Worm (Caenorhabditis elegans) whole organism, young adult: Measurements from ENCODE around the gene ugt-21.
A peak's percentile ranks its signal among the peaks of the same experiment; 100 is the strongest.

Source experiments
- B0019.2 ChIP-seq: fragments of 200-800 bp; sonication (Bioruptor generic); conservative IDR thresholded peaks from 2 replicates; pipeline ENCODE4 v1.3.6; 2022; ENCODE audit warnings: missing genetic modification reagents, missing genetic modification characterization, missing compliant biosample characterization
- C06A6.2 ChIP-seq: fragments of 200-800 bp; sonication (Bioruptor generic); conservative IDR thresholded peaks from 2 replicates; pipeline ENCODE4 v1.3.6; 2022; ENCODE audit warnings: missing genetic modification characterization, missing compliant biosample characterization
- C17E4.6 ChIP-seq: fragments of 200-800 bp; sonication (Bioruptor generic); IDR thresholded peaks from 2 replicates; pipeline ENCODE4 v1.3.6; 2022; ENCODE audit warnings: missing genetic modification reagents, missing genetic modification characterization, missing compliant biosample characterization
- D2030.7 ChIP-seq: fragments of 200-800 bp; sonication (Bioruptor generic); IDR thresholded peaks from 2 replicates; pipeline ENCODE4 v1.3.6; 2022; ENCODE audit warnings: missing genetic modification reagents, missing genetic modification characterization, missing compliant biosample characterization
- F10E7.11 ChIP-seq: sonication (generic microtip); optimal IDR thresholded peaks from 2 replicates; lab custom pipeline; 2017; ENCODE audit warnings: mild to moderate bottlenecking, missing genetic modification characterization, moderate library complexity, missing compliant biosample characterization
- F39B2.1 ChIP-seq: fragments of 200-800 bp; sonication (Bioruptor generic); IDR thresholded peaks from 2 replicates; pipeline ENCODE4 v1.3.6; 2022; ENCODE audit warnings: missing genetic modification reagents, missing genetic modification characterization, missing compliant biosample characterization
- T26A5.8 ChIP-seq: sonication (generic microtip); optimal IDR thresholded peaks from 2 replicates; lab custom pipeline; 2016; ENCODE audit warnings: missing genetic modification characterization, missing compliant biosample characterization
- Y53G8AR.9 ChIP-seq: fragments of 200-800 bp; sonication (Bioruptor generic); conservative IDR thresholded peaks from 2 replicates; pipeline ENCODE4 v1.3.6; 2022; ENCODE audit warnings: missing genetic modification reagents, missing genetic modification characterization, missing compliant biosample characterization
- Y56A3A.18 ChIP-seq: fragments of 200-800 bp; sonication (Bioruptor generic); IDR thresholded peaks from 2 replicates; pipeline ENCODE4 v1.3.6; 2022; ENCODE audit warnings: missing genetic modification reagents, missing genetic modification characterization, missing compliant biosample characterization
- Y79H2A.3 ChIP-seq: fragments of 200-800 bp; sonication (Bioruptor generic); conservative IDR thresholded peaks from 2 replicates; pipeline ENCODE4 v1.3.6; 2022; ENCODE audit warnings: missing genetic modification reagents, missing genetic modification characterization, missing compliant biosample characterization
- aptf-3 ChIP-seq: fragments of 200-800 bp; sonication (Bioruptor generic); IDR thresholded peaks from 2 replicates; pipeline ENCODE4 v1.3.6; 2022; ENCODE audit warnings: missing genetic modification characterization, missing compliant biosample characterization
- athp-1 ChIP-seq: sonication (generic microtip); optimal IDR thresholded peaks from 2 replicates; lab custom pipeline; 2017; ENCODE audit warnings: mild to moderate bottlenecking, missing genetic modification characterization, missing compliant biosample characterization
- attf-6 ChIP-seq: fragments of 200-800 bp; sonication (Bioruptor generic); IDR thresholded peaks from 2 replicates; pipeline ENCODE4 v1.3.6; 2022; ENCODE audit warnings: missing genetic modification reagents, missing genetic modification characterization, missing compliant biosample characterization
- bed-1 ChIP-seq: fragments of 200-800 bp; sonication (Bioruptor generic); IDR thresholded peaks from 2 replicates; pipeline ENCODE4 v1.3.6; 2022; ENCODE audit warnings: missing genetic modification reagents, missing genetic modification characterization, missing compliant biosample characterization
- bed-2 ChIP-seq: fragments of 200-800 bp; sonication (Bioruptor generic); IDR thresholded peaks from 2 replicates; pipeline ENCODE4 v1.3.6; 2022; ENCODE audit warnings: missing genetic modification reagents, missing genetic modification characterization, missing compliant biosample characterization
- cebp-1 ChIP-seq, 2 experiments: fragments of 200-800 bp in 1 of 2; sonication (Bioruptor generic) in 1 of 2; sonication (generic microtip) in 1 of 2; IDR thresholded peaks in 1 of 2; optimal IDR thresholded peaks in 1 of 2; 2 replicates each; pipeline versions ENCODE4 v1.3.6 to Lab custom; 2017 to 2022; ENCODE audit warnings: missing compliant biosample characterization in 2 of 2, missing genetic modification characterization in 2 of 2, mild to moderate bottlenecking in 1 of 2, missing genetic modification reagents in 1 of 2, moderate library complexity in 1 of 2
- chd-7 ChIP-seq: sonication (generic microtip); optimal IDR thresholded peaks from 2 replicates; lab custom pipeline; 2016; ENCODE audit warnings: mild to moderate bottlenecking, missing genetic modification characterization, moderate library complexity, missing compliant biosample characterization
- die-1 ChIP-seq: sonication (generic microtip); optimal IDR thresholded peaks from 2 replicates; lab custom pipeline; 2016; ENCODE audit warnings: missing genotype, mild to moderate bottlenecking, missing genetic modification characterization, missing compliant biosample characterization
- dox-1 ChIP-seq: fragments of 200-800 bp; sonication (Bioruptor generic); IDR thresholded peaks from 2 replicates; pipeline ENCODE4 v1.3.6; 2022; ENCODE audit warnings: missing genetic modification reagents, missing genetic modification characterization, missing compliant biosample characterization
- dpff-1 ChIP-seq: sonication (generic microtip); optimal IDR thresholded peaks from 2 replicates; lab custom pipeline; 2017; ENCODE audit warnings: mild to moderate bottlenecking, missing genetic modification characterization, missing compliant biosample characterization
- egrh-3 ChIP-seq: fragments of 200-800 bp; sonication (Bioruptor generic); IDR thresholded peaks from 2 replicates; pipeline ENCODE4 v1.3.6; 2022; ENCODE audit warnings: missing genetic modification reagents, missing genetic modification characterization, missing compliant biosample characterization
- ekl-4 ChIP-seq: fragments of 200-800 bp; sonication (Bioruptor generic); IDR thresholded peaks from 2 replicates; pipeline ENCODE4 v1.3.6; 2022; ENCODE audit warnings: missing genetic modification reagents, missing genetic modification characterization, missing compliant biosample characterization
- hlh-12 ChIP-seq: sonication (generic microtip); optimal IDR thresholded peaks from 2 replicates; lab custom pipeline; 2016; ENCODE audit warnings: missing genetic modification characterization, missing compliant biosample characterization
- hlh-26 ChIP-seq: fragments of 200-800 bp; sonication (Bioruptor generic); conservative IDR thresholded peaks from 2 replicates; pipeline ENCODE4 v1.3.6; 2022; ENCODE audit warnings: missing genetic modification reagents, missing genetic modification characterization, missing compliant biosample characterization
- let-526 ChIP-seq: fragments of 200-800 bp; sonication (Bioruptor generic); IDR thresholded peaks from 2 replicates; pipeline ENCODE4 v1.3.6; 2022; ENCODE audit warnings: missing genetic modification reagents, missing genetic modification characterization, missing compliant biosample characterization
- lin-26 ChIP-seq: fragments of 200-800 bp; sonication (Bioruptor generic); IDR thresholded peaks from 2 replicates; pipeline ENCODE4 v1.3.6; 2022; ENCODE audit warnings: missing genetic modification reagents, missing genetic modification characterization, missing compliant biosample characterization
- lin-54 ChIP-seq: fragments of 200-800 bp; sonication (Bioruptor generic); optimal IDR thresholded peaks from 2 replicates; lab custom pipeline; 2018; ENCODE audit warnings: mild to moderate bottlenecking, missing genetic modification characterization, missing compliant biosample characterization
- lir-1 ChIP-seq: fragments of 200-800 bp; sonication (Bioruptor generic); conservative IDR thresholded peaks from 2 replicates; pipeline ENCODE4 v1.3.6; 2022; ENCODE audit warnings: missing genetic modification reagents, missing genetic modification characterization, missing compliant biosample characterization
- madf-3 ChIP-seq: fragments of 200-800 bp; sonication (Bioruptor generic); IDR thresholded peaks from 2 replicates; pipeline ENCODE4 v1.3.6; 2022; ENCODE audit warnings: missing genetic modification reagents, missing genetic modification characterization, missing compliant biosample characterization
- madf-6 ChIP-seq: fragments of 200-800 bp; sonication (Bioruptor generic); IDR thresholded peaks from 2 replicates; pipeline ENCODE4 v1.3.6; 2022; ENCODE audit warnings: missing genetic modification reagents, missing genetic modification characterization, missing compliant biosample characterization
- mes-4 ChIP-seq: sonication (generic microtip); optimal IDR thresholded peaks from 2 replicates; lab custom pipeline; 2016; ENCODE audit warnings: missing genotype, missing genetic modification characterization, missing compliant biosample characterization
- mxl-1 ChIP-seq: sonication (generic microtip); optimal IDR thresholded peaks from 2 replicates; lab custom pipeline; 2016; ENCODE audit warnings: missing genetic modification characterization, missing compliant biosample characterization
- nhr-80 ChIP-seq: sonication (generic microtip); optimal IDR thresholded peaks from 2 replicates; lab custom pipeline; 2016; ENCODE audit warnings: missing genetic modification characterization, missing compliant biosample characterization
- rcor-1 ChIP-seq: fragments of 200-800 bp; sonication (Bioruptor generic); IDR thresholded peaks from 2 replicates; pipeline ENCODE4 v1.3.6; 2022; ENCODE audit warnings: missing genetic modification reagents, missing genetic modification characterization, missing compliant biosample characterization
- sea-2 ChIP-seq: fragments of 200-800 bp; sonication (Bioruptor generic); IDR thresholded peaks from 2 replicates; pipeline ENCODE4 v1.3.6; 2022; ENCODE audit warnings: missing genetic modification characterization, missing compliant biosample characterization
- snpc-3.4 ChIP-seq: sonication (generic microtip); optimal IDR thresholded peaks from 2 replicates; lab custom pipeline; 2017; ENCODE audit warnings: missing genetic modification characterization, mild to moderate bottlenecking, missing compliant biosample characterization, antibody characterized with exemption, moderate library complexity, missing genotype, missing genetic modification reagents
- snpc-4 ChIP-seq, 5 experiments: fragments of 150-350 bp in 1 of 5; sonication (generic microtip) in 4 of 5; optimal IDR thresholded peaks; 2 replicates each; lab custom pipeline; 2014 to 2018; ENCODE audit warnings: missing genetic modification characterization in 5 of 5, missing biosample characterization in 3 of 5, antibody characterized with exemption in 2 of 5, mild to moderate bottlenecking in 2 of 5, missing compliant biosample characterization in 2 of 5, missing genotype in 2 of 5, moderate library complexity in 2 of 5, missing genetic modification reagents in 1 of 5
- unc-130 ChIP-seq: sonication (generic microtip); optimal IDR thresholded peaks from 2 replicates; lab custom pipeline; 2016; ENCODE audit warnings: missing genetic modification reagents, missing genetic modification characterization, missing compliant biosample characterization
- zfh-2 ChIP-seq: fragments of 200-800 bp; sonication (Bioruptor generic); conservative IDR thresholded peaks from 2 replicates; pipeline ENCODE4 v1.3.6; 2022; ENCODE audit warnings: missing genetic modification reagents, missing genetic modification characterization, missing compliant biosample characterization
- zim-3 ChIP-seq: sonication (generic microtip); optimal IDR thresholded peaks from 2 replicates; lab custom pipeline; 2017; ENCODE audit warnings: mild to moderate bottlenecking, missing genetic modification characterization, moderate library complexity, missing compliant biosample characterization
- ztf-25 ChIP-seq: fragments of 200-800 bp; sonication (Bioruptor generic); IDR thresholded peaks from 2 replicates; pipeline ENCODE4 v1.3.6; 2022; ENCODE audit warnings: missing genetic modification reagents, missing genetic modification characterization, missing compliant biosample characterization
- ztf-26 ChIP-seq: sonication (generic microtip); optimal IDR thresholded peaks from 2 replicates; lab custom pipeline; 2017; ENCODE audit warnings: missing genetic modification characterization, missing compliant biosample characterization

ugt-21 gene

DNA sequence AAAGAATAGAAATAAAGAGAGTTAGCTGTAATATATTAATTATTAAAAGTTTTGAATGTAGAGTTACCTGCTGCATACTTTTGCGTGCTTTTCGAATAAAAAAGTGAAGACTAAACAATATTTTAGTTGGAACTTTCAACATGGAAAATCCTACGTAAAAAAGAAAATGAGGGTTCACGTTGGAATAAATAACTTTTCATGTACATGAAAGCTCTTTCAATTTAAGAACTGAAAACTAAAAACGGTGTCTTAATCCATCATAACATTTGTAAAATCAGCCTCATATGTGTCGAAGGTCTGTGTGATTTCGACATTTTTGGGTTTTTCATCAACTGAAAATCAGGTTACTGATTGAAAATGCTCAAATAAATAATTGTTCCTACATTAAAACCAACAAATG, 6.1 kb downstream of the ugt-21 start, which contains the start of gene ttr-9:
Gene ttr-9 (minus strand): TSS at position 101 of the 400 bp plus-strand sequence.
- TF ChIP-seq ztf-25 (GFP tag; lab: Robert Waterston, UW) (no peak), mes-4 (no peak), Y56A3A.18 (no peak), hlh-26 (GFP tag; lab: Robert Waterston, UW) (no peak), bed-1 (GFP tag; lab: Robert Waterston, UW) (no peak), bed-2 (GFP tag; lab: Robert Waterston, UW) (no peak), dpff-1 (tag; lab: Kevin White, UChicago) (no peak)

DNA sequence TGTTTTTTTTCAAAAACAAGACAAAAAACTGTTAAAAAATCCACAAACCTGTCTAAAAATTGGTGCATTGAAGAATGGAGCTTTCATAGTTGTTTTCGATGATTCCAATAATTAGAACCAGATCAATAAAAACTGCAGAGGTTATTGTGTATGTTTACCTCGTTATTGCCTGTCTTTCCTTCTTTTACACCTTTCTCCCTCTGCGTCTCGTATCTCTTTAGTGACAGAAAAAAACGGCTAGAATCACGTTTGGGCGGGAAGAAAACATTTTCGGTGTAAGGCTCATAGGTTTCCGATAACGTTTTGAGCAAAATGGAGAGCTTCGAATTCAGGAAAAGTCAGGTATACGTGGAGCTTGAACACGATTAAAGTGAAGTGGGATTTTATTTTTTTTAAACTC, 8.5 kb downstream of the ugt-21 start, which contains the start of gene ethe-1:
Gene ethe-1 (minus strand): TSS at position 150 of the 400 bp plus-strand sequence.
- TF ChIP-seq nhr-80 (tag; lab: Kevin White, UChicago) (peak; percentile 18), snpc-4 (GFP tag; optimal IDR thresholded peaks at IDR 0.05; lab: Kevin White, UChicago) (no peak), snpc-4 (tag; optimal IDR thresholded peaks at IDR 0.05; lab: Kevin White, UChicago) (peak; percentile 9 to 47 (median 38)), mxl-1 (no peak)
- TF ChIP-seq, all 124 proteins: peak for 2

DNA sequence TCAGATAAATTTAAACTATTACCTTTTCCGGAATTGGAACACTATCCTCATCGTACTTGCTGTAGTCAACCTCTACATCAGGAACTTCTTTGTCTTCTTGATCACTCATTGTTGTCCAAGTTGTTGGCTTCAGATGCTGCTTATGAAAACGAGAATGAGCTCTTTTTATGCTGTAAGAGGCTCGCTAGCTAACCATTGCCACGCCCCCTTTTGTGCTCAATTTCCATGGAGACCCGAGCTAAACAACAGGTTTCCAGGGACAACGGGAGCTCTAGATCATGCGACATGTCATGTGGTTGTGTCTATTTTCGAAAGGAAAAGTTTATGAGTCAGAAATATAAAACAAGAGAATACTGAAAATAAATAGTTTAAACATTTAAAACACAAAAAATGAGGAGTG, 10.3 kb downstream of the ugt-21 start, which contains the start of gene C33A12.4:
Gene C33A12.4 (minus strand): TSS at position 131 of the 400 bp plus-strand sequence.
- TF ChIP-seq D2030.7 (GFP tag; lab: Robert Waterston, UW) (no peak), rcor-1 (GFP tag; lab: Robert Waterston, UW) (peak; percentile 7; the same call in 1 of the 2 replicates), die-1 (tag; lab: Kevin White, UChicago) (no peak), lin-26 (GFP tag; lab: Robert Waterston, UW) (no peak), ztf-26 (tag; lab: Kevin White, UChicago) (no peak), C17E4.6 (no peak), madf-6 (GFP tag; lab: Robert Waterston, UW) (peak; percentile 7; the same call in 1 of the 2 replicates), Y56A3A.18 (no peak), ekl-4 (GFP tag; lab: Robert Waterston, UW) (no peak), C06A6.2 (GFP tag; lab: Robert Waterston, UW) (no peak), cebp-1 (GFP tag; IDR thresholded peaks at IDR 0.05; lab: Robert Waterston, UW) (no peak), cebp-1 (tag; optimal IDR thresholded peaks at IDR 0.05; lab: Kevin White, UChicago) (peak; percentile 8)
- TF ChIP-seq, all 124 proteins: peak for 3

DNA sequence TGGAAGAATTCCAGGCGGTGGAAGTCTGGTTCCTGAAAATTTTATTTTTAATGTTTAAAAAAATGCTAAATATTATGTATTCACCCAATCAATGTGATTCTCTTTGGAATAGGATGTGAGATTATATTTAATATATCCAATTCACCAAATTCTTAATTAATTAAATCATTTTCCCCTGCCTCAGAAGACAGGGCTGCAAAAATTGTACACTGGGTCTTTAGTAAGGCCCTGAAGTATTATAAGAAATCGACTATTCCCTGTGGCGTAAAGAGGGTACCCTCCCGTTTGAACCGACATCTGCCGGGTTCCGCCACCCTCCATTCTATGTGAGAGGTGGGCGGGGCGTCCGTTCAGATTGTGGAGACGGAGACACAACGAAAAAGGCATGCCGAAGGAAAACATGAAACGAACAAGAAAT, 11.1 kb downstream of the ugt-21 start:
- TF ChIP-seq F10E7.11 (tag; lab: Kevin White, UChicago) (no peak), sea-2 (GFP tag; lab: Robert Waterston, UW) (no peak), C06A6.2 (GFP tag; lab: Robert Waterston, UW) (no peak; the same call in 1 of the 2 replicates), F39B2.1 (GFP tag; lab: Robert Waterston, UW) (no peak), ztf-25 (GFP tag; lab: Robert Waterston, UW) (no peak), dpff-1 (tag; lab: Kevin White, UChicago) (no peak), zim-3 (tag; lab: Kevin White, UChicago) (no peak), T26A5.8 (tag; lab: Kevin White, UChicago) (no peak), athp-1 (tag; lab: Kevin White, UChicago) (no peak), aptf-3 (no peak), hlh-12 (tag; lab: Kevin White, UChicago) (no peak), Y53G8AR.9 (no peak), attf-6 (peak; percentile 71), die-1 (tag; lab: Kevin White, UChicago) (peak; percentile 30), snpc-3.4 (tag; lab: Kevin White, UChicago) (peak; percentile 11), B0019.2 (GFP tag; lab: Robert Waterston, UW) (no peak), lin-54 (peak; percentile 46), Y79H2A.3 (GFP tag; lab: Robert Waterston, UW) (no peak), madf-3 (GFP tag; lab: Robert Waterston, UW) (peak; percentile 62; the same call in 1 of the 2 replicates), dox-1 (peak; percentile 69), zfh-2 (GFP tag; lab: Robert Waterston, UW) (no peak), chd-7 (tag; lab: Kevin White, UChicago) (peak; percentile 57), egrh-3 (GFP tag; lab: Robert Waterston, UW) (no peak), nhr-80 (tag; lab: Kevin White, UChicago) (no peak), lir-1 (GFP tag; lab: Robert Waterston, UW) (no peak), let-526 (GFP tag; lab: Robert Waterston, UW) (no peak), unc-130 (no peak)
